Worm (Caenorhabditis elegans) whole organism, L3 larva: ENCODE results near the gene fbxa-107.

Experiments used
- R02D3.7 ChIP-seq: fragments of 150-350 bp; optimal IDR thresholded peaks from 2 replicates; lab custom pipeline; 2014; ENCODE audit warnings: missing biosample characterization, missing genetic modification characterization
- ceh-9 ChIP-seq: sonication (generic microtip); optimal IDR thresholded peaks from 2 replicates; lab custom pipeline; 2018; ENCODE audit warnings: missing biosample characterization, missing genetic modification characterization
- elt-1 ChIP-seq: fragments of 150-350 bp; optimal IDR thresholded peaks from 2 replicates; lab custom pipeline; 2014; ENCODE audit warnings: missing biosample characterization, missing genetic modification characterization
- elt-3 ChIP-seq, 3 experiments: fragments of 150-350 bp in 1 of 3; sonication (generic microtip) in 2 of 3; optimal IDR thresholded peaks; 2 replicates in 2 of 3; 4 replicates in 1 of 3; lab custom pipeline; 2014 to 2017; ENCODE audit warnings: missing biosample characterization in 3 of 3, missing genetic modification characterization in 3 of 3
- fkh-2 ChIP-seq: fragments of 150-350 bp; optimal IDR thresholded peaks from 2 replicates; lab custom pipeline; 2014; ENCODE audit warnings: missing biosample characterization, missing genetic modification reagents, missing genetic modification characterization
- fos-1 ChIP-seq: fragments of 150-350 bp; optimal IDR thresholded peaks from 2 replicates; lab custom pipeline; 2014; ENCODE audit warnings: missing biosample characterization, missing genetic modification characterization
- jun-1 ChIP-seq: fragments of 150-350 bp; optimal IDR thresholded peaks from 2 replicates; lab custom pipeline; 2014; ENCODE audit warnings: missing biosample characterization, missing genetic modification reagents, missing genetic modification characterization
- lin-15B ChIP-seq: fragments of 150-350 bp; optimal IDR thresholded peaks from 2 replicates; lab custom pipeline; 2014; ENCODE audit warnings: missing biosample characterization, missing genetic modification characterization
- mdl-1 ChIP-seq: fragments of 150-350 bp; optimal IDR thresholded peaks from 2 replicates; lab custom pipeline; 2014; ENCODE audit warnings: missing biosample characterization, missing genetic modification characterization
- mml-1 ChIP-seq: fragments of 150-350 bp; sonication (generic microtip); optimal IDR thresholded peaks from 3 replicates; lab custom pipeline; 2014; ENCODE audit warnings: missing biosample characterization, missing genetic modification characterization
- nfya-1 ChIP-seq: sonication (generic microtip); optimal IDR thresholded peaks from 2 replicates; lab custom pipeline; 2017; ENCODE audit warnings: missing genetic modification characterization, mild to moderate bottlenecking, missing compliant biosample characterization, antibody characterized with exemption, moderate library complexity; ENCODE audit not compliant: insufficient read depth
- nhr-11 ChIP-seq: fragments of 150-350 bp; optimal IDR thresholded peaks from 2 replicates; lab custom pipeline; 2014; ENCODE audit warnings: missing biosample characterization, missing genetic modification characterization
- nhr-28 ChIP-seq: fragments of 150-350 bp; optimal IDR thresholded peaks from 2 replicates; lab custom pipeline; 2014; ENCODE audit warnings: missing biosample characterization, missing genetic modification characterization
- nhr-43 ChIP-seq: sonication (generic microtip); optimal IDR thresholded peaks from 2 replicates; lab custom pipeline; 2016; ENCODE audit warnings: mild to moderate bottlenecking, missing genetic modification characterization, missing compliant biosample characterization; ENCODE audit not compliant: poor library complexity, severe bottlenecking
- nhr-67 ChIP-seq: fragments of 150-350 bp; optimal IDR thresholded peaks from 2 replicates; lab custom pipeline; 2014; ENCODE audit warnings: missing biosample characterization, missing genetic modification characterization
- nhr-77 ChIP-seq: fragments of 150-350 bp; optimal IDR thresholded peaks from 2 replicates; lab custom pipeline; 2014; ENCODE audit warnings: missing biosample characterization, missing genetic modification characterization
- skn-1 ChIP-seq: fragments of 150-350 bp; optimal IDR thresholded peaks from 2 replicates; lab custom pipeline; 2014; ENCODE audit warnings: missing biosample characterization, missing genetic modification characterization
- unc-39 ChIP-seq: sonication (generic microtip); optimal IDR thresholded peaks from 4 replicates; lab custom pipeline; 2017; ENCODE audit warnings: missing biosample characterization, missing genetic modification characterization
- ztf-11 ChIP-seq: fragments of 150-350 bp; optimal IDR thresholded peaks from 2 replicates; lab custom pipeline; 2014; ENCODE audit warnings: missing biosample characterization, missing genetic modification characterization

Gene fbxa-107

DNA sequence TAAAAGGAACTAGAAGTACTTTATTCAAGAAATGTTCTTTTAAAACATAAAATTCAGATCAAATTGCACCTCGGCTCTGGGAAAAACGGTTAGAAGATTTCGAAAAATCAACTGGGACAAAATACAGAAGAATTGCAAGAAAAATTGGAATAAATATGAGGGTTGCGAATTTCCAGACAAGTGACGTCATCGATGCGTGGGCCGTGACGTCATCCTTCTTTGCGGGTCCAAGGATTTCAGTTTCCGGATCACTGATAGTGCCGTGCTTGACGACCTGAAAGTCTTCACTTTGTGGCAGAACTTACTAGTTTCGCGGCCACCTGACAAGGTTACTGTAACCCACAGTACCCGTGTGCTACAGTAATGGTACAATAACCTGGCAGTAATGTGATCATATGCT is 39.7 kb downstream of the fbxa-107 start:
- TF ChIP-seq fkh-2 (tag; lab: Kevin White, UChicago), result no peak
- no peak for TF ChIP-seq elt-3 (tag; optimal IDR thresholded peaks at IDR 0.05; lab: Kevin White, UChicago)
- no peak for TF ChIP-seq mml-1 (tag; lab: Kevin White, UChicago)
- TF ChIP-seq mdl-1 (tag; lab: Kevin White, UChicago), result no peak
- no peak for TF ChIP-seq nhr-43 (tag; lab: Kevin White, UChicago)
- no peak for TF ChIP-seq nhr-67 (tag; lab: Kevin White, UChicago)
- TF ChIP-seq elt-1 (tag; lab: Kevin White, UChicago), result no peak
- no peak for TF ChIP-seq skn-1 (tag; lab: Kevin White, UChicago)
- no peak for TF ChIP-seq ztf-11 (tag; lab: Kevin White, UChicago)
- TF ChIP-seq, all 47 proteins: peak for 0

- TF ChIP-seq fos-1 (tag; lab: Kevin White, UChicago), result no peak
- no peak for TF ChIP-seq nhr-11
- no peak for TF ChIP-seq ceh-9
- TF ChIP-seq nhr-43 (tag; lab: Kevin White, UChicago), result no peak
- no peak for TF ChIP-seq nhr-77
- TF ChIP-seq jun-1 (tag; lab: Kevin White, UChicago), result no peak
- TF ChIP-seq nfya-1 (tag; lab: Kevin White, UChicago), result no peak
- no peak for TF ChIP-seq unc-39 (tag; lab: Kevin White, UChicago)
- TF ChIP-seq mdl-1 (tag; lab: Kevin White, UChicago), result no peak
- TF ChIP-seq nhr-28 (tag; lab: Kevin White, UChicago), result no peak
- TF ChIP-seq elt-1 (tag; lab: Kevin White, UChicago), result no peak
- no peak for TF ChIP-seq mml-1 (tag; lab: Kevin White, UChicago)
- no peak for TF ChIP-seq lin-15B (tag; lab: Kevin White, UChicago)
Measured at ce11 chrV:18164758-18165157, 41.0 kb downstream of the fbxa-107 start, which contains the start of gene C14A6.5. TSS of gene C14A6.5 (minus strand) at chrV:18164858.

DNA sequence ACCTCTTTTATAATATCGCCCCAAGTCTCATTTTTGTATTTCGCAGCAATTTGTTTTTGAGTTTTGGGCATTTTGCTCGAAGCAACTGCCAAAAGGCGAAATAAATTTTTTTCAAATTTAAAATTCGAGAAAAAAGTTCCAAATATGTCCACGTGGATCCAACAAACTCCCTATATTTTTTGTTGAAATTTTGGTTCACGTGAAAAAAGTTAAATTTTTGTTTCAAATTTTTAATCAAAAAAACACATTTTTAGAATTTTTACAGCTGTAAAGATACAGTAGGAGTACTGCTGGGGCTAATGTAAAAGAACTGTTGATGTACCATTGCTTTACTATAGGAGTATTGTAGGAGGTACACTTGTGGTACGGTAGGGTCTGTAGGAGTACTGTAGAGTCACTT is 43.4 kb downstream of the fbxa-107 start, which contains the start of gene C14A6.6:
Gene C14A6.6 (minus strand): TSS at position 101 of the 400 bp plus-strand sequence.
- no peak for TF ChIP-seq jun-1 (tag; lab: Kevin White, UChicago)

- TF ChIP-seq nhr-67 (tag; lab: Kevin White, UChicago) (no peak), fos-1 (tag; lab: Kevin White, UChicago) (no peak), R02D3.7 (tag; lab: Kevin White, UChicago) (no peak)
- TF ChIP-seq, all 47 proteins: peak for 0
Measured at ce11 chrV:18168266-18168665, 44.5 kb downstream of the fbxa-107 start, which contains the start of gene C14A6.7. TSS of gene C14A6.7 (minus strand) at chrV:18168366.

DNA sequence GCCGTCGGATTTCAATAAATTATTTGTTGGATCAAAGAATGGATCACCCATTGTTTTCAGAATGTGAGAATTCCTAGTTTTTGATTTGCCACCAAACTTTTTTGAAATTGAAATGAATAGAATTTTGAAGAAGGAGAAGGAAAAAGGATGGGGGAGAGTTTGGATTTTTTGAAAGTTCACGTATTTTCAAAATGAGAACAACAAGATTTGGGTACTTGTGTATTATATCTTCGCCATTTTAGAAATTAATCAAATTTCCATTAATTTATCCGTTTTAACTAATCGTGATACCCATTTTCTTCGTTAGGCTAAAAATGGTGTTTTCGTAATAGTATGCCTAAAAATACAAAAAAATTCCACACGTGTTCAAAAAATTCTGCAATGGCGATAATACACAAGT is 47.8 kb downstream of the fbxa-107 start, which contains the start of gene C14A6.8:
Gene C14A6.8 (minus strand): TSS at position 101 of the 400 bp plus-strand sequence.
- TF ChIP-seq nhr-11, result no peak
- TF ChIP-seq fos-1 (tag; lab: Kevin White, UChicago), result no peak
- no peak for TF ChIP-seq elt-3 (tag; optimal IDR thresholded peaks at IDR 0.05; lab: Kevin White, UChicago)
